Worm (Caenorhabditis elegans): ENCODE measurements around the gene rmd-1.
A peak's percentile ranks its signal among the peaks of the same experiment; 100 is the strongest.

ce11 chrIII:9776323-9776722, 17.4 kb downstream of the rmd-1 start, which contains the start of gene usp-46:
- TF ChIP-seq klf-2 (GFP tag; conservative IDR thresholded peaks at IDR 0.05) (no peak), flt-1 (GFP tag; IDR thresholded peaks at IDR 0.05) (0 out of 2 replicates have a peak, but pooled peaks have one; percentile 39), ztf-23 (GFP tag; IDR thresholded peaks at IDR 0.05) (no peak), ref-1 (GFP tag; conservative IDR thresholded peaks at IDR 0.05) (no peak)

All from whole organism, midembryonic.